Fruit fly (Drosophila melanogaster) Kc167 (cell line): Measurements from ENCODE around the gene CG33258.

ENCODE experiments used
- Myc ChIP-seq: fragments of >200 bp; optimal IDR thresholded peaks from 2 replicates; lab custom pipeline; 2017; ENCODE audit warnings: missing external identifiers
- Sin3A ChIP-seq: fragments of >200 bp; optimal IDR thresholded peaks from 2 replicates; lab custom pipeline; 2018; ENCODE audit warnings: missing external identifiers
- h ChIP-seq: fragments of >200 bp; optimal IDR thresholded peaks from 3 replicates; lab custom pipeline; 2018; ENCODE audit warnings: missing external identifiers
- insv ChIP-seq: fragments of >200 bp; optimal IDR thresholded peaks from 3 replicates; lab custom pipeline; 2018; ENCODE audit warnings: missing external identifiers
- psq ChIP-seq: fragments of >200 bp; optimal IDR thresholded peaks from 2 replicates; lab custom pipeline; 2017; ENCODE audit warnings: missing external identifiers
- ttk ChIP-seq: sonication (Bioruptor generic); optimal IDR thresholded peaks from 2 replicates; lab custom pipeline; 2017; ENCODE audit warnings: missing external identifiers

The CG33258 gene

dm6 chr3L:16043045-16043781, 39.1 kb upstream of the CG33258 start:
- TF ChIP-seq Myc (lab: Kevin White, UChicago) (no peak), psq (lab: Kevin White, UChicago) (no peak), Sin3A (no peak), insv (lab: Kevin White, UChicago) (no peak), h (lab: Kevin White, UChicago) (no peak), ttk (lab: Kevin White, UChicago) (no peak)

- TF ChIP-seq h (lab: Kevin White, UChicago) (no peak), psq (lab: Kevin White, UChicago) (no peak), Sin3A (no peak), insv (lab: Kevin White, UChicago) (no peak), Myc (lab: Kevin White, UChicago) (no peak), ttk (lab: Kevin White, UChicago) (no peak)
Measured at dm6 chr3L:16043782-16044352, 38.5 kb upstream of the CG33258 start.

dm6 chr3L:16045083-16045830, 37.1 kb upstream of the CG33258 start:
- TF ChIP-seq insv (lab: Kevin White, UChicago) = no peak
- TF ChIP-seq h (lab: Kevin White, UChicago) = no peak
- TF ChIP-seq Sin3A = no peak
- no peak for TF ChIP-seq psq (lab: Kevin White, UChicago)
- no peak for TF ChIP-seq ttk (lab: Kevin White, UChicago)
- TF ChIP-seq Myc (lab: Kevin White, UChicago) = no peak

dm6 chr3L:16045831-16046336, 36.5 kb upstream of the CG33258 start:
- TF ChIP-seq Sin3A (no peak), insv (lab: Kevin White, UChicago) (no peak), h (lab: Kevin White, UChicago) (no peak), psq (lab: Kevin White, UChicago) (no peak), ttk (lab: Kevin White, UChicago) (no peak), Myc (lab: Kevin White, UChicago) (no peak)

- no peak for TF ChIP-seq Myc (lab: Kevin White, UChicago)
- TF ChIP-seq Sin3A = no peak
- no peak for TF ChIP-seq ttk (lab: Kevin White, UChicago)
Measured at dm6 chr3L:16046387-16047066, 35.8 kb upstream of the CG33258 start.

- TF ChIP-seq psq (lab: Kevin White, UChicago) (no peak), Sin3A (no peak), insv (lab: Kevin White, UChicago) (no peak), h (lab: Kevin White, UChicago) (no peak), Myc (lab: Kevin White, UChicago) (no peak), ttk (lab: Kevin White, UChicago) (no peak)
Measured at dm6 chr3L:16047105-16047504, 35.2 kb upstream of the CG33258 start.

dm6 chr3L:16048086-16048485, 34.3 kb upstream of the CG33258 start:
- TF ChIP-seq insv (lab: Kevin White, UChicago) (no peak), Sin3A (no peak), ttk (lab: Kevin White, UChicago) (no peak), Myc (lab: Kevin White, UChicago) (no peak), psq (lab: Kevin White, UChicago) (no peak), h (lab: Kevin White, UChicago) (no peak)

dm6 chr3L:16048722-16049459, 33.5 kb upstream of the CG33258 start:
- TF ChIP-seq ttk (lab: Kevin White, UChicago) = no peak

dm6 chr3L:16049955-16050886, 32.1 kb upstream of the CG33258 start:
- TF ChIP-seq Myc (lab: Kevin White, UChicago) (no peak), ttk (lab: Kevin White, UChicago) (no peak), psq (lab: Kevin White, UChicago) (no peak), insv (lab: Kevin White, UChicago) (no peak), h (lab: Kevin White, UChicago) (no peak), Sin3A (no peak)

dm6 chr3L:16050887-16051258, 31.5 kb upstream of the CG33258 start, which contains the start of gene Diap1:
TSS of gene Diap1 (minus strand) at chr3L:16051034.
- TF ChIP-seq ttk (lab: Kevin White, UChicago) (no peak), h (lab: Kevin White, UChicago) (no peak), Sin3A (no peak), insv (lab: Kevin White, UChicago) (no peak), Myc (lab: Kevin White, UChicago) (no peak), psq (lab: Kevin White, UChicago) (no peak)
